1 fruit fly cellular context compared by ENCODE assay signal in genomic region chr3R:15089250-15089921, dm6.
TF ChIP-seq lines count a peak whose summit lies in the region.

No protein-coding gene starts in this region.

TF ChIP-seq in whole organism, embryonic, 481 proteins besides CTCF, POLR2A, EP300 and RAD21 (continued from another document):
- TF ChIP-seq CG10274 (GFP tag; optimal IDR thresholded peaks at IDR 0.05; lab: Kevin White, UChicago) = no peak
- no peak for TF ChIP-seq Sry-β (GFP tag; optimal IDR thresholded peaks at IDR 0.05; lab: Kevin White, UChicago)
- peak; percentile 10 for TF ChIP-seq Bdp1 (GFP tag; optimal IDR thresholded peaks at IDR 0.05; lab: Kevin White, UChicago)
- no peak for TF ChIP-seq Myb (GFP tag; optimal IDR thresholded peaks at IDR 0.05; lab: Kevin White, UChicago)
- TF ChIP-seq CG16813 (GFP tag; IDR thresholded peaks at IDR 0.05; lab: Robert Waterston, UW; ENCODE audit: partially characterized antibody) = no peak
- TF ChIP-seq CG15514 (GFP tag; optimal IDR thresholded peaks at IDR 0.05; lab: Kevin White, UChicago) = peak; percentile 10
- TF ChIP-seq CG7745 (tag; optimal IDR thresholded peaks at IDR 0.05; lab: Kevin White, UChicago) = peak; percentile 20
- TF ChIP-seq grn (GFP tag; optimal IDR thresholded peaks at IDR 0.05; lab: Kevin White, UChicago) = peak; percentile 26
- TF ChIP-seq CG5245 (GFP tag; optimal IDR thresholded peaks at IDR 0.05; lab: Kevin White, UChicago) = no peak
- no peak for TF ChIP-seq cas (GFP tag; IDR thresholded peaks at IDR 0.05; lab: Robert Waterston, UW)
- TF ChIP-seq CG8944 (GFP tag; optimal IDR thresholded peaks at IDR 0.05; lab: Kevin White, UChicago) = no peak
- no peak for TF ChIP-seq CG30403 (GFP tag; optimal IDR thresholded peaks at IDR 0.05; lab: Kevin White, UChicago)
- no peak for TF ChIP-seq CG30020 (tag; optimal IDR thresholded peaks at IDR 0.05; lab: Kevin White, UChicago)
- peak; percentile 51 for TF ChIP-seq Kr (GFP tag; optimal IDR thresholded peaks at IDR 0.05; lab: Kevin White, UChicago)
- no peak for TF ChIP-seq CG3065 (GFP tag; optimal IDR thresholded peaks at IDR 0.05; lab: Kevin White, UChicago)
- no peak for TF ChIP-seq CG7372 (GFP tag; IDR thresholded peaks at IDR 0.05; lab: Robert Waterston, UW)
- TF ChIP-seq CG4854 (GFP tag; optimal IDR thresholded peaks at IDR 0.05; lab: Kevin White, UChicago) = peak; percentile 10
- no peak for TF ChIP-seq Adf1 (GFP tag; IDR thresholded peaks at IDR 0.05; lab: Robert Waterston, UW)
- TF ChIP-seq ham (GFP tag; IDR thresholded peaks at IDR 0.05; lab: Robert Waterston, UW) = no peak
- no peak for TF ChIP-seq Lhr (GFP tag; optimal IDR thresholded peaks at IDR 0.05; lab: Kevin White, UChicago)
- no peak for TF ChIP-seq bcd (GFP tag; optimal IDR thresholded peaks at IDR 0.05; lab: Kevin White, UChicago)
- TF ChIP-seq exex (tag; optimal IDR thresholded peaks at IDR 0.05; lab: Kevin White, UChicago) = peak; percentile 69
- TF ChIP-seq sc (optimal IDR thresholded peaks at IDR 0.05; lab: Kevin White, UChicago) = no peak
- no peak for TF ChIP-seq sc (GFP tag; optimal IDR thresholded peaks at IDR 0.05; lab: Kevin White, UChicago)
- TF ChIP-seq E2f2 (GFP tag; IDR thresholded peaks at IDR 0.05; lab: Robert Waterston, UW) = no peak
- TF ChIP-seq tio (GFP tag; optimal IDR thresholded peaks at IDR 0.05; lab: Kevin White, UChicago) = no peak
- TF ChIP-seq wor (GFP tag; IDR thresholded peaks at IDR 0.05; lab: Robert Waterston, UW) = no peak
- TF ChIP-seq Hr3 (GFP tag; optimal IDR thresholded peaks at IDR 0.05; lab: Kevin White, UChicago) = no peak
- no peak for TF ChIP-seq dm (GFP tag; optimal IDR thresholded peaks at IDR 0.05; lab: Kevin White, UChicago)
- TF ChIP-seq CG2712 (tag; optimal IDR thresholded peaks at IDR 0.05; lab: Kevin White, UChicago) = no peak
- TF ChIP-seq dmrt99B (tag; optimal IDR thresholded peaks at IDR 0.05; lab: Kevin White, UChicago) = no peak
- peak; percentile 57 for TF ChIP-seq CoRest (tag; optimal IDR thresholded peaks at IDR 0.05; lab: Kevin White, UChicago)
- TF ChIP-seq tup (GFP tag; optimal IDR thresholded peaks at IDR 0.05; lab: Kevin White, UChicago) = no peak
- TF ChIP-seq CG6654 (GFP tag; optimal IDR thresholded peaks at IDR 0.05; lab: Kevin White, UChicago) = no peak
- no peak for TF ChIP-seq Tbp (GFP tag; optimal IDR thresholded peaks at IDR 0.05; lab: Kevin White, UChicago)
- peak; percentile 35 for TF ChIP-seq CG13123 (GFP tag; optimal IDR thresholded peaks at IDR 0.05; lab: Kevin White, UChicago)
- no peak for TF ChIP-seq shn (GFP tag; optimal IDR thresholded peaks at IDR 0.05; lab: Kevin White, UChicago)
- TF ChIP-seq Lpt (GFP tag; optimal IDR thresholded peaks at IDR 0.05; lab: Kevin White, UChicago) = no peak
- peak; percentile 38 for TF ChIP-seq CG12744 (GFP tag; optimal IDR thresholded peaks at IDR 0.05; lab: Kevin White, UChicago)
- peak; percentile 68 for TF ChIP-seq CG33557 (GFP tag; optimal IDR thresholded peaks at IDR 0.05; lab: Kevin White, UChicago)
- peak; percentile 21 for TF ChIP-seq Antp (GFP tag; optimal IDR thresholded peaks at IDR 0.05; lab: Kevin White, UChicago)
- no peak for TF ChIP-seq Oli (tag; optimal IDR thresholded peaks at IDR 0.05; lab: Kevin White, UChicago)
- TF ChIP-seq gcm (GFP tag; optimal IDR thresholded peaks at IDR 0.05; lab: Kevin White, UChicago) = peak; percentile 26
- TF ChIP-seq TFAM (GFP tag; optimal IDR thresholded peaks at IDR 0.05; lab: Kevin White, UChicago) = no peak
- peak; percentile 62 for TF ChIP-seq Asciz (GFP tag; optimal IDR thresholded peaks at IDR 0.05; lab: Kevin White, UChicago)
- TF ChIP-seq CG9437 (GFP tag; optimal IDR thresholded peaks at IDR 0.05; lab: Kevin White, UChicago) = peak; percentile 25
- TF ChIP-seq Ravus (GFP tag; IDR thresholded peaks at IDR 0.05; lab: Robert Waterston, UW) = no peak
- TF ChIP-seq psq (GFP tag; optimal IDR thresholded peaks at IDR 0.05; lab: Kevin White, UChicago) = no peak
- TF ChIP-seq da (GFP tag; optimal IDR thresholded peaks at IDR 0.05; lab: Kevin White, UChicago) = no peak
- TF ChIP-seq Doc2 (GFP tag; IDR thresholded peaks at IDR 0.05; lab: Robert Waterston, UW) = no peak
- no peak for TF ChIP-seq pum (GFP tag; optimal IDR thresholded peaks at IDR 0.05; lab: Kevin White, UChicago)
- no peak for TF ChIP-seq CG4282 (GFP tag; optimal IDR thresholded peaks at IDR 0.05; lab: Kevin White, UChicago)
- TF ChIP-seq Six4 (GFP tag; optimal IDR thresholded peaks at IDR 0.05; lab: Kevin White, UChicago) = no peak
- TF ChIP-seq Spps (tag; optimal IDR thresholded peaks at IDR 0.05; lab: Kevin White, UChicago) = peak; percentile 8
